Worm (Caenorhabditis elegans): ENCODE measurements around the gene C15H11.13.

- TF ChIP-seq him-1 (tag; optimal IDR thresholded peaks at IDR 0.05) (no peak), dao-5 (tag; optimal IDR thresholded peaks at IDR 0.05) (no peak), W03F9.2 (tag; optimal IDR thresholded peaks at IDR 0.05) (no peak)
Observed at ce11 chrV:14424958-14425492, 30.2 kb downstream of the C15H11.13 start, which contains the start of gene rrsr-1.
